Worm (Caenorhabditis elegans) whole organism, late embryonic: ENCODE data around the gene C35A5.4.

Experiments used
- C08G9.2 ChIP-seq: sonication (generic microtip); optimal IDR thresholded peaks from 2 replicates; lab custom pipeline; 2016; ENCODE audit warnings: mild to moderate bottlenecking, missing genetic modification characterization, moderate library complexity, missing compliant biosample characterization
- F13H6.1 ChIP-seq: sonication (generic microtip); optimal IDR thresholded peaks from 2 replicates; lab custom pipeline; 2016; ENCODE audit warnings: missing genetic modification characterization, missing compliant biosample characterization
- K02D7.2 ChIP-seq: sonication (generic microtip); optimal IDR thresholded peaks from 2 replicates; lab custom pipeline; 2017; ENCODE audit warnings: mild to moderate bottlenecking, missing genetic modification characterization, missing compliant biosample characterization
- K09A11.1 ChIP-seq: sonication (generic microtip); optimal IDR thresholded peaks from 2 replicates; lab custom pipeline; 2017; ENCODE audit warnings: antibody characterized with exemption, mild to moderate bottlenecking, missing genetic modification characterization, missing compliant biosample characterization; ENCODE audit not compliant: insufficient read depth
- T23F11.4 ChIP-seq: fragments of 200-800 bp; sonication (Bioruptor generic); optimal IDR thresholded peaks from 2 replicates; lab custom pipeline; 2018; ENCODE audit warnings: mild to moderate bottlenecking, missing genetic modification characterization, missing compliant biosample characterization
- ceh-22 ChIP-seq: sonication (generic microtip); optimal IDR thresholded peaks from 2 replicates; lab custom pipeline; 2017; ENCODE audit warnings: missing biosample characterization, missing genetic modification characterization
- ceh-30 ChIP-seq: fragments of 150-350 bp; optimal IDR thresholded peaks from 2 replicates; lab custom pipeline; 2014; ENCODE audit warnings: missing biosample characterization, missing genetic modification characterization
- ceh-34 ChIP-seq: sonication (generic microtip); optimal IDR thresholded peaks from 2 replicates; lab custom pipeline; 2016; ENCODE audit warnings: mild to moderate bottlenecking, missing genetic modification characterization, missing compliant biosample characterization
- ceh-48 ChIP-seq: sonication (generic microtip); optimal IDR thresholded peaks from 2 replicates; lab custom pipeline; 2016; ENCODE audit warnings: missing genetic modification characterization, inconsistent platforms, missing compliant biosample characterization
- dmd-4 ChIP-seq: sonication (generic microtip); optimal IDR thresholded peaks from 2 replicates; lab custom pipeline; 2016; ENCODE audit warnings: borderline replicate concordance, missing genetic modification characterization, missing compliant biosample characterization
- elt-2 ChIP-seq: sonication (generic microtip); optimal IDR thresholded peaks from 2 replicates; lab custom pipeline; 2016; ENCODE audit warnings: missing genetic modification reagents, missing genetic modification characterization, missing compliant biosample characterization
- elt-4 ChIP-seq: sonication (generic microtip); optimal IDR thresholded peaks from 2 replicates; lab custom pipeline; 2016; ENCODE audit warnings: missing genetic modification characterization, missing compliant biosample characterization
- ets-4 ChIP-seq: sonication (generic microtip); optimal IDR thresholded peaks from 2 replicates; lab custom pipeline; 2016; ENCODE audit warnings: missing genetic modification characterization, missing compliant biosample characterization
- eyg-1 ChIP-seq: sonication (generic microtip); optimal IDR thresholded peaks from 2 replicates; lab custom pipeline; 2016; ENCODE audit warnings: missing genotype, missing genetic modification characterization, missing compliant biosample characterization
- fkh-6 ChIP-seq: sonication (generic microtip); optimal IDR thresholded peaks from 2 replicates; lab custom pipeline; 2016; ENCODE audit warnings: missing genetic modification characterization, missing compliant biosample characterization
- gmeb-2 ChIP-seq: sonication (generic microtip); optimal IDR thresholded peaks from 2 replicates; lab custom pipeline; 2016; ENCODE audit warnings: missing genetic modification characterization, inconsistent platforms, missing compliant biosample characterization
- hlh-13 ChIP-seq: fragments of 200-800 bp; sonication (Bioruptor generic); optimal IDR thresholded peaks from 2 replicates; lab custom pipeline; 2018; ENCODE audit warnings: mild to moderate bottlenecking, missing genetic modification characterization, missing compliant biosample characterization
- hlh-30 ChIP-seq: sonication (generic microtip); optimal IDR thresholded peaks from 2 replicates; lab custom pipeline; 2017; ENCODE audit warnings: antibody characterized with exemption, missing genetic modification characterization, missing compliant biosample characterization; ENCODE audit not compliant: insufficient read depth
- hlh-8 ChIP-seq: sonication (generic microtip); optimal IDR thresholded peaks from 2 replicates; lab custom pipeline; 2016; ENCODE audit warnings: missing genotype, missing genetic modification characterization, missing compliant biosample characterization
- lin-11 ChIP-seq: fragments of 200-800 bp; sonication (Bioruptor generic); optimal IDR thresholded peaks from 2 replicates; lab custom pipeline; 2018; ENCODE audit warnings: mild to moderate bottlenecking, missing genetic modification characterization, missing compliant biosample characterization
- nfya-1 ChIP-seq: sonication (generic microtip); optimal IDR thresholded peaks from 2 replicates; lab custom pipeline; 2017; ENCODE audit warnings: missing genetic modification characterization, mild to moderate bottlenecking, missing compliant biosample characterization, antibody characterized with exemption, moderate library complexity
- npax-4 ChIP-seq: sonication (generic microtip); optimal IDR thresholded peaks from 2 replicates; lab custom pipeline; 2016; ENCODE audit warnings: missing genetic modification characterization, missing compliant biosample characterization
- pat-9 ChIP-seq: fragments of 200-800 bp; sonication (Bioruptor generic); optimal IDR thresholded peaks from 2 replicates; lab custom pipeline; 2018; ENCODE audit warnings: mild to moderate bottlenecking, missing genetic modification characterization, moderate library complexity, missing compliant biosample characterization
- pha-2 ChIP-seq: sonication (generic microtip); optimal IDR thresholded peaks from 2 replicates; lab custom pipeline; 2017; ENCODE audit warnings: mild to moderate bottlenecking, missing genetic modification characterization, missing compliant biosample characterization
- pqm-1 ChIP-seq: sonication (generic microtip); optimal IDR thresholded peaks from 2 replicates; lab custom pipeline; 2016; ENCODE audit warnings: missing genetic modification characterization, missing compliant biosample characterization
- rnt-1 ChIP-seq: sonication (generic microtip); optimal IDR thresholded peaks from 2 replicates; lab custom pipeline; 2016; ENCODE audit warnings: missing genetic modification characterization, missing compliant biosample characterization
- syd-9 ChIP-seq: sonication (generic microtip); optimal IDR thresholded peaks from 2 replicates; lab custom pipeline; 2016; ENCODE audit warnings: mild to moderate bottlenecking, missing genetic modification characterization, moderate library complexity, missing compliant biosample characterization
- tbx-2 ChIP-seq: sonication (generic microtip); optimal IDR thresholded peaks from 2 replicates; lab custom pipeline; 2016; ENCODE audit warnings: missing genetic modification characterization, missing compliant biosample characterization
- tbx-7 ChIP-seq: sonication (generic microtip); optimal IDR thresholded peaks from 2 replicates; lab custom pipeline; 2016; ENCODE audit warnings: missing genotype, missing genetic modification characterization, missing compliant biosample characterization
- unc-42 ChIP-seq: sonication (generic microtip); optimal IDR thresholded peaks from 2 replicates; lab custom pipeline; 2016; ENCODE audit warnings: missing genotype, missing genetic modification characterization, missing compliant biosample characterization
- unc-55 ChIP-seq: sonication (generic microtip); optimal IDR thresholded peaks from 2 replicates; lab custom pipeline; 2017; ENCODE audit warnings: missing biosample characterization, missing genetic modification reagents, missing genetic modification characterization
- unc-86 ChIP-seq: sonication (generic microtip); optimal IDR thresholded peaks from 2 replicates; lab custom pipeline; 2016; ENCODE audit warnings: missing genetic modification characterization, missing compliant biosample characterization

The C35A5.4 gene

DNA sequence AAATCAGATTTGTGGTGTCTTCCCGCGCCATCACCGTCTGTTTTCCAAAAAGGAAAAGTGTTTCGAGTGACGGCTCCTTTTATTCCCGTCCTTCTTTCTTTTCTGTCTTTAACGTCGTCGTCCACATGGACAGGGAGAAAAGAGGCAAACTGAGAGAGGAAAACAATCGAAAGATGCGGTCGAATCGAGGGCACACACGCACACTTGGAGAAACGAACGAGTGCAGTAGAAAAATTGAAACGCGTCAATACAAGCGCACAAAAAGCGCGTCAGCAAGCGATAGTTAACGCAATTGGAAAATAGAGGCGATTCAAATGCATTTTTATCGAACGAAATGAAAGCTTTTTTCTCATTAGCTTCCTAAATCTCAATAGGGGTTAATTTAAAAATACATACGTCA lies 40.0 kb downstream of the C35A5.4 start (continued):
- no peak for TF ChIP-seq fkh-6
- TF ChIP-seq unc-42 (tag; lab: Kevin White, UChicago) = peak; percentile 91
- TF ChIP-seq elt-2 (tag; lab: Kevin White, UChicago) = peak; percentile 37
- TF ChIP-seq pqm-1 (tag; lab: Kevin White, UChicago) = no peak
- TF ChIP-seq, all 69 proteins: peak for 16

DNA sequence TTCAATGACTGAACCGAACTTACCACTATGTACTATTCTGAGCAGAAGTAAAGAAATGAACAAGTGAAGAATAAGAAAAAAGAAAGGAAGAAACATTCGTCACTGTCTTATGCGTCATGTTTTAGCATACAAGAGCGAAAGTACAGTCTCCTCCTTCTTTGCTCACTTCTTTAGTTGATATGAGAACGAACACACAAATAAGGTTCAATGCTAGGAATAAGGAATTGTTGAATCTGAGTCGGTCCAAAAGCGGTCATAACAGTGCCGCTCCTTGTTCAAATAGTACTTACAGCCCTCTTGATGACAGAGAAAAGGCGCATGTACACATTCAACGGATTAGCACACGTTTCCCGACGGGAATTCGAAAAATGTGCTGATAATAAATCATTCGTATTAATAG lies 42.3 kb downstream of the C35A5.4 start, which contains the start of gene F25D1.8:
Gene F25D1.8 (plus strand): TSS at position 301 of the 400 bp plus-strand sequence.
- no peak for TF ChIP-seq unc-86
- TF ChIP-seq pha-2 = no peak

DNA sequence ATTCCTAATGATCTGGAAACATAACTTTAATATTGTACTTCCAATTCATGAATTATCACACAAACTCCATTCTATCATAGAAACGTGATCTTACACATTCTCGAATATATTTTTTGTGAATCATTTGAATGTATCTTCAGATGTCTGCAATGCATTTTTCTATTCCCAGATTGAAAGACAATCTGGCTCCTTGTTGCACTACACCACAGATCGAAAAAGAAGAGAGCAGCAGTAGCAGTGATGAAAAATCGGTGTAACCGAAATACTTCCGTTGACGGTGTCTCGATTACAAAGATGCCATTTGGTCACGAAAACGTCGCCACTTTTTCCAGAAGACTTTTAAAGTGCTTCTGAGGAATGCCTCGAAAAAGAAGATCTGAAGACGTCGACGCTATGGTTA lies 43.2 kb downstream of the C35A5.4 start, which contains the start of gene degt-1:
Gene degt-1 (plus strand): TSS at position 301 of the 400 bp plus-strand sequence.
- TF ChIP-seq dmd-4 (no peak), tbx-2 (tag; lab: Kevin White, UChicago) (no peak), elt-4 (tag; lab: Kevin White, UChicago) (no peak), F13H6.1 (tag; lab: Kevin White, UChicago) (no peak), T23F11.4 (GFP tag; lab: Kevin White, UChicago) (no peak), K02D7.2 (tag; lab: Kevin White, UChicago) (no peak), C08G9.2 (tag; lab: Kevin White, UChicago) (no peak), unc-55 (GFP tag; lab: Kevin White, UChicago) (no peak), K09A11.1 (tag; lab: Kevin White, UChicago) (no peak), unc-86 (no peak), ceh-48 (tag; lab: Kevin White, UChicago) (no peak), tbx-7 (tag; lab: Kevin White, UChicago) (no peak), rnt-1 (tag; lab: Kevin White, UChicago) (no peak), lin-11 (tag; lab: Kevin White, UChicago) (no peak), nfya-1 (tag; lab: Kevin White, UChicago) (no peak), ceh-30 (tag; lab: Kevin White, UChicago) (no peak), hlh-8 (tag; lab: Kevin White, UChicago) (no peak), hlh-30 (tag; lab: Kevin White, UChicago) (no peak)

DNA sequence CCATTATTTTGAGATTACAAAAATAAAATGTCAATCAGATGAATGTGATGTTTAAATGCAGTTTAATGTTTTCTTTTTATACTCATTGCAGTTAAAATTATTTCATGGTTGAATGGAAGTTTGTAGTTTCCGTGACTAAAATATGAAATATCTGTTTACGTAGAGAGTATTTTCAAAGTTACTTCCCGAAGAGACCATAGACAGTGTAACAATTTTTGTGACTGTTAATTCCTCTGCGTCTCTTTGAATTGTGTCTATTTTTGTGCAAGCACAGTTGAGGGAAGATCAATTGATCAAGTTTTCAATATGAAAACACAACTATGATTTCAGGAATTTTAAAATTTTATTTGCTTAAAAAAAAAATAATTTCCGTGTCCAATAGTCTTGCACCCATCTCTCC lies 49.9 kb downstream of the C35A5.4 start, which contains the start of gene F25D1.5:
Gene F25D1.5 (minus strand): TSS at position 35 of the 400 bp plus-strand sequence.
- TF ChIP-seq ceh-34 (tag; lab: Kevin White, UChicago) (no peak), fkh-6 (no peak), gmeb-2 (no peak), C08G9.2 (tag; lab: Kevin White, UChicago) (no peak), eyg-1 (tag; lab: Kevin White, UChicago) (no peak), K09A11.1 (tag; lab: Kevin White, UChicago) (no peak), ets-4 (tag; lab: Kevin White, UChicago) (no peak), npax-4 (no peak), pat-9 (no peak), elt-2 (tag; lab: Kevin White, UChicago) (no peak)

DNA sequence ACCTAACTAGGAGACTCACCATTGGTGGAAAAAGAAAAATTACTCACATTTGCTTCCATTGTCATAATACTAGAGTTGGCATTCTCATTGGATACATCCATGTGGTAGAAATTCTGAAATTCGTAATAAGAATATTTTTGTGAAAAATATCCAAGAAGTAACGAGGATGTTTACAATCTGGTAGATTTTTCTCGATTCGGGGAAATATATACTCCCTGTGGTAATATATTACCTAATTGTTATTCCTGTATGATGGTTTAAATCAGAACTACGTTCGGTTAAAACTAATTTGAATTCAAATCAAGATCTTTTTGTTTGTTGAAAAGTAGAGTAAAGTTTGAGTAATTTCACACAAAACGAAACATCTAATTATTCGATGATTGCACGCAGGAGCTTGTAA lies 52.1 kb downstream of the C35A5.4 start, which contains the start of gene srd-34:
Gene srd-34 (minus strand): TSS at position 101 of the 400 bp plus-strand sequence.
- TF ChIP-seq ceh-22 (tag; lab: Kevin White, UChicago) = no peak
- TF ChIP-seq hlh-13 (GFP tag; lab: Kevin White, UChicago) = no peak
- TF ChIP-seq syd-9 (tag; lab: Kevin White, UChicago) = no peak
- no peak for TF ChIP-seq hlh-30 (tag; lab: Kevin White, UChicago)
